Worm (Caenorhabditis elegans) whole organism, early embryonic: Measurements from ENCODE around the gene Y57G11C.1131.

ENCODE experiments used
- B0310.2 ChIP-seq: sonication (generic microtip); optimal IDR thresholded peaks from 2 replicates; lab custom pipeline; 2016; ENCODE audit warnings: mild to moderate bottlenecking, missing genetic modification characterization, missing compliant biosample characterization
- F13C5.2 ChIP-seq: sonication (generic microtip); optimal IDR thresholded peaks from 2 replicates; lab custom pipeline; 2017; ENCODE audit warnings: mild to moderate bottlenecking, missing genetic modification characterization, inconsistent platforms, missing compliant biosample characterization
- aly-1 ChIP-seq: sonication (generic microtip); optimal IDR thresholded peaks from 2 replicates; lab custom pipeline; 2016; ENCODE audit warnings: missing genetic modification characterization, missing compliant biosample characterization
- ama-1 ChIP-seq: fragments of 150-350 bp; optimal IDR thresholded peaks from 2 replicates; lab custom pipeline; 2014
- ceh-13 ChIP-seq: fragments of 200-800 bp; sonication (Bioruptor generic); optimal IDR thresholded peaks from 2 replicates; lab custom pipeline; 2018; ENCODE audit warnings: mild to moderate bottlenecking, missing genetic modification characterization, missing compliant biosample characterization
- ceh-36 ChIP-seq: sonication (generic microtip); optimal IDR thresholded peaks from 2 replicates; lab custom pipeline; 2016; ENCODE audit warnings: missing genetic modification characterization, inconsistent platforms, missing compliant biosample characterization
- ets-7 ChIP-seq: sonication (generic microtip); optimal IDR thresholded peaks from 2 replicates; lab custom pipeline; 2016; ENCODE audit warnings: missing genotype, missing genetic modification characterization, missing compliant biosample characterization
- flt-1 ChIP-seq: fragments of 200-800 bp; sonication (Bioruptor generic); IDR thresholded peaks from 2 replicates; pipeline ENCODE4 v1.3.6; 2022; ENCODE audit warnings: missing genetic modification characterization, missing compliant biosample characterization
- hmbx-1 ChIP-seq: sonication (generic microtip); optimal IDR thresholded peaks from 2 replicates; lab custom pipeline; 2016; ENCODE audit warnings: mild to moderate bottlenecking, missing genetic modification characterization, missing compliant biosample characterization
- hmg-4 ChIP-seq: fragments of 200-800 bp; sonication (Bioruptor generic); optimal IDR thresholded peaks from 2 replicates; lab custom pipeline; 2018; ENCODE audit warnings: mild to moderate bottlenecking, missing genetic modification characterization, missing compliant biosample characterization
- hnd-1 ChIP-seq: sonication (generic microtip); optimal IDR thresholded peaks from 2 replicates; lab custom pipeline; 2016; ENCODE audit warnings: missing genetic modification characterization, missing compliant biosample characterization
- pes-1 ChIP-seq: fragments of 200-800 bp; sonication (Bioruptor generic); IDR thresholded peaks from 2 replicates; pipeline ENCODE4 v1.3.6; 2022; ENCODE audit warnings: missing genetic modification reagents, missing genetic modification characterization, missing compliant biosample characterization
- scrt-1 ChIP-seq: fragments of 200-800 bp; sonication (Bioruptor generic); IDR thresholded peaks from 2 replicates; pipeline ENCODE4 v1.3.6; 2022; ENCODE audit warnings: missing genetic modification characterization, missing compliant biosample characterization
- sea-1 ChIP-seq: fragments of 200-800 bp; sonication (Bioruptor generic); conservative IDR thresholded peaks from 2 replicates; pipeline ENCODE4 v1.3.6; 2022; ENCODE audit warnings: missing genetic modification characterization, missing compliant biosample characterization
- tbx-11 ChIP-seq: fragments of 200-800 bp; sonication (Bioruptor generic); IDR thresholded peaks from 2 replicates; pipeline ENCODE4 v1.3.6; 2022; ENCODE audit warnings: missing genetic modification characterization, missing compliant biosample characterization
- tbx-37 ChIP-seq: fragments of 200-800 bp; sonication (Bioruptor generic); conservative IDR thresholded peaks from 2 replicates; pipeline ENCODE4 v1.3.6; 2022; ENCODE audit warnings: missing genetic modification reagents, missing genetic modification characterization, missing compliant biosample characterization
- tra-4 ChIP-seq: sonication (generic microtip); optimal IDR thresholded peaks from 2 replicates; lab custom pipeline; 2017; ENCODE audit warnings: missing genetic modification characterization, missing compliant biosample characterization

Y57G11C.1131 gene

ce11 chrIV:14949048-14949447, 16.3 kb downstream of the Y57G11C.1131 start:
- no peak for TF ChIP-seq tbx-11
- TF ChIP-seq ets-7 (tag; lab: Kevin White, UChicago), result no peak
- TF ChIP-seq B0310.2 (tag; lab: Kevin White, UChicago), result no peak
- no peak for TF ChIP-seq hnd-1 (tag; lab: Kevin White, UChicago)

- no peak for TF ChIP-seq ceh-36 (tag; lab: Kevin White, UChicago)
- no peak for TF ChIP-seq tbx-11
- no peak for TF ChIP-seq tra-4
- TF ChIP-seq pes-1, result no peak
- no peak for TF ChIP-seq aly-1
- TF ChIP-seq F13C5.2 (tag; lab: Kevin White, UChicago), result no peak
Observed at ce11 chrIV:14950468-14950867, 17.7 kb downstream of the Y57G11C.1131 start, which contains the start of gene Y41E3.22. Gene Y41E3.22, plus strand, starts transcription at chrIV:14950710.

ce11 chrIV:14953802-14954201, 21.0 kb downstream of the Y57G11C.1131 start:
- TF ChIP-seq ceh-13 (GFP tag; lab: Kevin White, UChicago) (no peak), pes-1 (no peak), ets-7 (tag; lab: Kevin White, UChicago) (no peak), tbx-37 (no peak), hmg-4 (no peak), ama-1 (lab: Kevin White, UChicago) (no peak), tbx-11 (no peak), aly-1 (no peak), flt-1 (GFP tag; lab: Robert Waterston, UW) (no peak), hnd-1 (tag; lab: Kevin White, UChicago) (no peak), hmbx-1 (tag; lab: Kevin White, UChicago) (no peak), scrt-1 (GFP tag; lab: Robert Waterston, UW) (no peak), tra-4 (no peak), B0310.2 (tag; lab: Kevin White, UChicago) (no peak), ceh-36 (tag; lab: Kevin White, UChicago) (no peak), F13C5.2 (tag; lab: Kevin White, UChicago) (no peak)

- TF ChIP-seq tbx-37 (no peak), hnd-1 (tag; lab: Kevin White, UChicago) (no peak), tbx-11 (no peak), ceh-36 (tag; lab: Kevin White, UChicago) (no peak), ama-1 (lab: Kevin White, UChicago) (no peak), ceh-13 (GFP tag; lab: Kevin White, UChicago) (no peak), aly-1 (no peak), tra-4 (no peak), ets-7 (tag; lab: Kevin White, UChicago) (no peak), scrt-1 (GFP tag; lab: Robert Waterston, UW) (no peak), sea-1 (GFP tag; lab: Robert Waterston, UW) (no peak), flt-1 (GFP tag; lab: Robert Waterston, UW) (no peak), hmbx-1 (tag; lab: Kevin White, UChicago) (no peak), B0310.2 (tag; lab: Kevin White, UChicago) (no peak), pes-1 (no peak), hmg-4 (no peak), F13C5.2 (tag; lab: Kevin White, UChicago) (no peak)
Observed at ce11 chrIV:14954842-14955241, 22.1 kb downstream of the Y57G11C.1131 start.

ce11 chrIV:14956693-14957281, 24.0 kb downstream of the Y57G11C.1131 start:
- TF ChIP-seq ama-1 (lab: Kevin White, UChicago), result peak; percentile 47
- no peak for TF ChIP-seq ceh-36 (tag; lab: Kevin White, UChicago)
- TF ChIP-seq hnd-1 (tag; lab: Kevin White, UChicago), result no peak
- no peak for TF ChIP-seq pes-1
- no peak for TF ChIP-seq tbx-11
- no peak for TF ChIP-seq F13C5.2 (tag; lab: Kevin White, UChicago)
- TF ChIP-seq tra-4, result no peak
- TF ChIP-seq hmbx-1 (tag; lab: Kevin White, UChicago), result no peak
- TF ChIP-seq sea-1 (GFP tag; lab: Robert Waterston, UW), result 0 out of 2 replicates have a peak, but pooled peaks have one; percentile 47
- no peak for TF ChIP-seq scrt-1 (GFP tag; lab: Robert Waterston, UW)
- TF ChIP-seq ets-7 (tag; lab: Kevin White, UChicago), result no peak
- TF ChIP-seq tbx-37, result no peak
- no peak for TF ChIP-seq flt-1 (GFP tag; lab: Robert Waterston, UW)
- TF ChIP-seq hmg-4, result no peak
- no peak for TF ChIP-seq ceh-13 (GFP tag; lab: Kevin White, UChicago)

- TF ChIP-seq hmbx-1 (tag; lab: Kevin White, UChicago) (no peak), F13C5.2 (tag; lab: Kevin White, UChicago) (no peak), tra-4 (no peak), tbx-37 (no peak), hmg-4 (no peak), flt-1 (GFP tag; lab: Robert Waterston, UW) (no peak), sea-1 (GFP tag; lab: Robert Waterston, UW) (no peak), hnd-1 (tag; lab: Kevin White, UChicago) (no peak), aly-1 (no peak), ceh-13 (GFP tag; lab: Kevin White, UChicago) (no peak), tbx-11 (no peak), ceh-36 (tag; lab: Kevin White, UChicago) (no peak), scrt-1 (GFP tag; lab: Robert Waterston, UW) (no peak), B0310.2 (tag; lab: Kevin White, UChicago) (no peak), ets-7 (tag; lab: Kevin White, UChicago) (no peak), pes-1 (no peak), ama-1 (lab: Kevin White, UChicago) (no peak)
Observed at ce11 chrIV:14958551-14958950, 25.8 kb downstream of the Y57G11C.1131 start, which contains the start of gene Y41E3.1. Gene Y41E3.1, minus strand, starts transcription at chrIV:14958874.

ce11 chrIV:14959375-14959774, 26.6 kb downstream of the Y57G11C.1131 start:
- TF ChIP-seq F13C5.2 (tag; lab: Kevin White, UChicago) (peak; percentile 31), flt-1 (GFP tag; lab: Robert Waterston, UW) (no peak), tbx-37 (peak; percentile 33; the same call in 1 of the 2 replicates), aly-1 (no peak), tra-4 (no peak), ceh-13 (GFP tag; lab: Kevin White, UChicago) (no peak), B0310.2 (tag; lab: Kevin White, UChicago) (no peak)
